Worm (Caenorhabditis elegans): ENCODE results near the gene C17F4.7.
"Not testable (repeated sequence)": the region's sequence is repeated elsewhere in the genome, so short reads cannot be mapped to it uniquely, and the experiment has no call there.

The C17F4.7 gene

DNA sequence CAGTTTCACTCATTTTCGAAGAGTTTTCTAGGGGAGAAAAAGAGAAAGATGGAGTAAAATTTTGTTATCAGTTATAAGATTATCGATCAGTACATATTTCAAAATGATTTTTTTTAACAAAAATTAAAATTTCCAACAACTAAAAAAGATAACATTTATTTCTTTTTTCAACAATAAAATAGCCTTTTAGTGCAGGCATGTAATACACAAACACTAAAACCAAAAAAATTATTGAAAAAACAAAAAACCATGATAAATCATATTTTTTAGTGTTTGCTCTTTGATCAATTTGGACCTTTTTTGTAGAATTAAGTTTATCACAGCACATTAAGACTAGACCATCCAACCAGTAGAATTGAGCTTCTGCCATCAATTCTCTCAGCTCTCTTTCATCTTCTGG, 21.2 kb downstream of the C17F4.7 start, which contains the start of gene ZC239.15:
ZC239.15 (minus strand) TSS at position 101 of the 400 bp plus-strand sequence.
- TF ChIP-seq dao-5 (tag; optimal IDR thresholded peaks at IDR 0.05): no peak
- TF ChIP-seq him-1 (tag; optimal IDR thresholded peaks at IDR 0.05): no peak
- TF ChIP-seq W03F9.2 (tag; optimal IDR thresholded peaks at IDR 0.05): no peak

DNA sequence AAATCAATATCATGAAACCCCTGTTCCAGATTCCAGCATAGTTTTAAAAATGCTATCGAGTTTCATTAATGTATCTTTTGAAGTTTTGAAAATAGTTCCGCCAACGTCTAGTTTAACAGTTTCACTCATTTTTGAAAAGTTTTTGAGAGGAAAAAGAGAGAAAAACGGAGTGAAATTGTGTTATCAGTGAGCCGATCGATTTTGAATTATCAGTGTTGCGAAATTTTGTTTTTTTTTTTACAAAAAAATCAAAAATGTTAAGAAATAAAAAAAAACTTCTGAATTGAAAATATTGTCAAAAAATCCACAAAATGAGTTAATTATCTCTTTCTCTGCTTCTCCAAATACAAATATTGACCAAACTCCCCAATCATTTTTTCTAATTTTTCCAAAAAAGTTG, 23.1 kb downstream of the C17F4.7 start, which contains the start of gene ZC239.13:
ZC239.13 (minus strand) TSS at position 154 of the 400 bp plus-strand sequence.
- TF ChIP-seq dao-5 (tag; optimal IDR thresholded peaks at IDR 0.05) (no peak), W03F9.2 (tag; optimal IDR thresholded peaks at IDR 0.05) (no peak), him-1 (tag; optimal IDR thresholded peaks at IDR 0.05) (no peak)

DNA sequence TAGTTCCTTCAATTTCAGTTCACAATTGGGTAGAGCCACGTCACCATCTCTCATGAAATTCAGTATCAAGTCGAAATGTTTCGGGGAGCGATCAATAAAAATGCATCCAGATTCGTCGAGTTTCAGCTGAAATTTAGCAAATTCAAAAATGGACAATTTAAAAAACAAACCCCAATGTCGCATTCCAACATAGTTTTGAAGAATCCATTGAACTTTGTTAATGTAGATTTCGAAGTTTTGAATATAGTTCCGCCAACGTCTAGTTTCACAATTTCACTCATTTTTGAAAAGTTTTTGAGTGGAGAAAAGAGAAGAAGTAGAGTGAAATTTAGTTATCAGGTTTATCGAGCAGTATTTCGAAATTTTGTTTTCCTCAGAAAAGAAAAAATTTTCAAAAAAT, 24.1 kb downstream of the C17F4.7 start, which contains the start of gene ZC239.14:
ZC239.14 (minus strand) TSS at position 305 of the 400 bp plus-strand sequence.
- TF ChIP-seq him-1 (tag; optimal IDR thresholded peaks at IDR 0.05): no peak
- no peak for TF ChIP-seq dao-5 (tag; optimal IDR thresholded peaks at IDR 0.05)

DNA sequence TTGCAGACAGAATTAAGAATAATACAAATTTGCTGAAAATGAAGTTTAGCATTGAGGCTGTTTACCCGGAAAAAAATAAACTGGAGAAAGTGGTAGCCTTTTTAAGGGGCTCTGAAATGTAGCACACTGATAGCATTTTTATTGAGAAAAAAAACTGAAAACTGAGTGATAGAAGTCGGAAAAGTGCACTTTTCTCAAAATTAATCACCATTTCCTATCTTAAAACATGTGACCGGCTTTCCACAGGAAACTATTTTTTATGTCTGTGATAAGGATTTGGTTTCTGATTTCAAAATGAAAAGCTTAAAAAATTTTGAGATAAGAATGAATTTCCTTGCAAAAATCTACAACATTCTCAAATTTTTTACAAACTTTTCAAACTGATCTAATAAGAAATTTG, 25.1 kb downstream of the C17F4.7 start, which contains the start of gene ZC239.22:
ZC239.22 (minus strand) TSS at position 101 of the 400 bp plus-strand sequence.
- TF ChIP-seq him-1 (tag; optimal IDR thresholded peaks at IDR 0.05) (no peak), dao-5 (tag; optimal IDR thresholded peaks at IDR 0.05) (no peak), W03F9.2 (tag; optimal IDR thresholded peaks at IDR 0.05) (no peak)

- not testable (repeated sequence) for TF ChIP-seq W03F9.2, dao-5, him-1 (tag; optimal IDR thresholded peaks at IDR 0.05)
Observed at ce11 chrII:3215762-3216161, 30.1 kb downstream of the C17F4.7 start, which contains the start of gene ZC239.3. TSS of gene ZC239.3 (plus strand) at chrII:3216062.

DNA sequence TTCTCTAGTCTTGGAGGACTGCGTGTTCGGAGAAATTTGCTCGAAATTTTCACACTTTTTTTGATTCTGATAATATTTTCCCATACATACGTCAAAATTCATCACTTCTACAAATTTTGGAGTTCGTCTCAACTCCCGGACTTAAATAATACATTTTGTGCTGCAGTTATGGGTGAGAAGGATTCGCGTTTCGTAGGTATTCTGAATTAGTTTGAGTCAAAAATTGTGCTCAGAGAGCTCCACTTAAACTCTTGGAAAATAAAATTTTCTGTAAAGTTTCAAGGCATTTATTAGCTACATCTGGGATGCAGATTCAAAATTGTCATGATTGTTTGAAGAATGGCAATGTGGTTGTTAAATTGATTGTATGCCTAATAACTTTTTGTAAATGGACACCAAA, 31.9 kb downstream of the C17F4.7 start, which contains the start of gene ZC239.4:
ZC239.4 (plus strand) TSS at position 301 of the 400 bp plus-strand sequence.
- TF ChIP-seq W03F9.2 (tag; optimal IDR thresholded peaks at IDR 0.05) (no peak), him-1 (tag; optimal IDR thresholded peaks at IDR 0.05) (no peak), dao-5 (tag; optimal IDR thresholded peaks at IDR 0.05) (no peak)

DNA sequence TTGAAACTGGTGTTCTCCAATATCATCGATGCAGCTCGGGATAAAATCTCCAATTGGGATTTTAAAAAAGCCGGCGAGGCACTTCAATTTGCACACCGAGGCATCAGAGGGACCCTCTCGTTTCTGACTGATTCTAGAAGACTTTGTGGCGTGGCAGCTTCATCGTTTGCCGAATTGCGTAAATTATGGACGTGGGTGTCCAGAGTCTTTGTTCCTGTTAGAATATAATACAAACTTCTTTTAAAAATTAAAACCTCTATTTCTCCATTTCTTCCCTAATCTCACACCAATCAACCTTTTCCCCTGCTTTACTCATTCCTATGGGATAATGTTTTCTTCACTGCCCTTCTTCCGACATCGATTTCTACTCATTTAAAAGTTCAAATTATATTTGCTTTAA, 35.5 kb downstream of the C17F4.7 start, which contains the start of gene ZC239.5:
ZC239.5 (plus strand) TSS at position 301 of the 400 bp plus-strand sequence.
- TF ChIP-seq him-1 (tag; optimal IDR thresholded peaks at IDR 0.05) (no peak), dao-5 (tag; optimal IDR thresholded peaks at IDR 0.05) (no peak), W03F9.2 (tag; optimal IDR thresholded peaks at IDR 0.05) (no peak)

DNA sequence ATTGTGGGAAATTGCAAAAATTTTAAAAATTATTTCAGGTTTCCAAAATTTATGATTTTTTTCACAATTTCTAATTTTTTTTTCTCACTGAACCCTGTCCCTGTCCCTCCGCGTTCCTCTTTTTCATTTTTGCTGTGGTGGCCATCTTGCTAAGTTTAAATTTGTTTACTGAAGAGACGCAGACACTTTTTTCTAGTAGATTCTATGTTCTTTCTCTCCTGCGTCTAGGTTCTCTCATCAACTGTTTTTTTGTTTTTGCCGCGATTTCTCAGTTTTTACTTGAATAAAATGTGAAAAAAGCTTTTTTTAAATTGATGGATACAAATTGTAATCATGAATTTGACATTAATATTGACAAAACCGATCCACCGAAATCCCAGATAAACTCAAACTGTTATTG, 36.6 kb downstream of the C17F4.7 start, which contains the start of gene ZC239.6:
ZC239.6 (plus strand) TSS at position 381 of the 400 bp plus-strand sequence.
- TF ChIP-seq dao-5 (tag; optimal IDR thresholded peaks at IDR 0.05) (no peak), him-1 (tag; optimal IDR thresholded peaks at IDR 0.05) (no peak), W03F9.2 (tag; optimal IDR thresholded peaks at IDR 0.05) (no peak)

ce11 chrII:3208679-3209078, 37.1 kb downstream of the C17F4.7 start, which contains the start of gene sdz-35:
TSS of gene sdz-35 (minus strand) at chrII:3208779.
- no peak for TF ChIP-seq him-1 (tag; optimal IDR thresholded peaks at IDR 0.05)
- TF ChIP-seq W03F9.2 (tag; optimal IDR thresholded peaks at IDR 0.05): no peak
- no peak for TF ChIP-seq dao-5 (tag; optimal IDR thresholded peaks at IDR 0.05)

- TF ChIP-seq W03F9.2 (tag; optimal IDR thresholded peaks at IDR 0.05) (no peak), dao-5 (tag; optimal IDR thresholded peaks at IDR 0.05) (no peak), him-1 (tag; optimal IDR thresholded peaks at IDR 0.05) (no peak)
Observed at ce11 chrII:3206423-3206989, 39.3 kb downstream of the C17F4.7 start, which contains the start of the genes ZC239.20 and ZC239.21. TSS of gene ZC239.20 (minus strand) at chrII:3206523. TSS of gene ZC239.21 (plus strand) at chrII:3206939.

ce11 chrII:3203415-3203814, 42.4 kb downstream of the C17F4.7 start, which contains the start of gene sri-50:
TSS of gene sri-50 (plus strand) at chrII:3203715.
- TF ChIP-seq dao-5 (tag; optimal IDR thresholded peaks at IDR 0.05) (no peak), him-1 (tag; optimal IDR thresholded peaks at IDR 0.05) (no peak), W03F9.2 (tag; optimal IDR thresholded peaks at IDR 0.05) (no peak)

- TF ChIP-seq dao-5 (tag; optimal IDR thresholded peaks at IDR 0.05) (no peak), him-1 (tag; optimal IDR thresholded peaks at IDR 0.05) (no peak), W03F9.2 (tag; optimal IDR thresholded peaks at IDR 0.05) (no peak)
Observed at ce11 chrII:3202519-3202918, 43.3 kb downstream of the C17F4.7 start, which contains the start of gene sri-53. TSS of gene sri-53 (minus strand) at chrII:3202619.

- not testable (repeated sequence) for TF ChIP-seq dao-5, W03F9.2, him-1 (tag; optimal IDR thresholded peaks at IDR 0.05)
Observed at ce11 chrII:3201242-3201641, 44.6 kb downstream of the C17F4.7 start, which contains the start of gene sri-48. TSS of gene sri-48 (minus strand) at chrII:3201342.

DNA sequence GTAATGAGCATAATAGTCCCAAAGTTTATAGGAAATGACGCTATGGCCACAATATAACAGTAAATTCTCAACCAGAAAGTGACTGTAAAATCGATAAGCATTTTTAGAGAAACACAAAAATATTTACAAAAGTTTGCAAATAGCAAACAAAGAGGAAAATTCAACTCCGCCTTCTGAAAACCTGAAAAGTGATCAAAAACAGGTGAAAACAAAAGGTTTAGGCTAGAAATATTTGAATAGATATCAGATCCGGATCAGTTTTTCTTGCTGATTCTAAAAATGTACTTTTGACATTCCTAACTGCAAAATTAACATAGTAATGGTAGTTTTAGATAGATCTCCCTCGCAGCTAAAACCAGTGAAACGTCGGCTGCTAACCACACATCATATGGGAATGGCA, 46.8 kb downstream of the C17F4.7 start, which contains the start of gene sri-51:
sri-51 (minus strand) TSS at position 101 of the 400 bp plus-strand sequence.
- TF ChIP-seq dao-5 (tag; optimal IDR thresholded peaks at IDR 0.05): no peak
- TF ChIP-seq him-1 (tag; optimal IDR thresholded peaks at IDR 0.05): no peak
- TF ChIP-seq W03F9.2 (tag; optimal IDR thresholded peaks at IDR 0.05): no peak
